Worm (Caenorhabditis elegans): ENCODE results near the gene npp-18.

ce11 chrIII:13322578-13322977 lies 25.9 kb downstream of the npp-18 start, which contains the start of gene F53A2.11:
- no peak for TF ChIP-seq snpc-4 (tag; optimal IDR thresholded peaks at IDR 0.05)
- no peak for TF ChIP-seq aly-2 (tag; optimal IDR thresholded peaks at IDR 0.05)
- TF ChIP-seq tbx-2 (tag; optimal IDR thresholded peaks at IDR 0.05): no peak
- TF ChIP-seq nhr-90 (tag; optimal IDR thresholded peaks at IDR 0.05; ENCODE audit: poor library complexity): no peak
- no peak for TF ChIP-seq lin-35 (GFP tag; optimal IDR thresholded peaks at IDR 0.05)
- TF ChIP-seq nhr-237 (tag; optimal IDR thresholded peaks at IDR 0.05): no peak
- no peak for TF ChIP-seq pqm-1 (tag; optimal IDR thresholded peaks at IDR 0.05)
- TF ChIP-seq pag-3 (tag; optimal IDR thresholded peaks at IDR 0.05; ENCODE audit: borderline replicate concordance, insufficient read depth): no peak
- no peak for TF ChIP-seq hlh-4 (tag; optimal IDR thresholded peaks at IDR 0.05)
- no peak for TF ChIP-seq elt-3 (tag; optimal IDR thresholded peaks at IDR 0.05)
- TF ChIP-seq sox-4 (tag; optimal IDR thresholded peaks at IDR 0.05): no peak

Data from whole organism, L1 larva.